Worm (Caenorhabditis elegans): ENCODE results near the gene Y57A10A.27.

DNA sequence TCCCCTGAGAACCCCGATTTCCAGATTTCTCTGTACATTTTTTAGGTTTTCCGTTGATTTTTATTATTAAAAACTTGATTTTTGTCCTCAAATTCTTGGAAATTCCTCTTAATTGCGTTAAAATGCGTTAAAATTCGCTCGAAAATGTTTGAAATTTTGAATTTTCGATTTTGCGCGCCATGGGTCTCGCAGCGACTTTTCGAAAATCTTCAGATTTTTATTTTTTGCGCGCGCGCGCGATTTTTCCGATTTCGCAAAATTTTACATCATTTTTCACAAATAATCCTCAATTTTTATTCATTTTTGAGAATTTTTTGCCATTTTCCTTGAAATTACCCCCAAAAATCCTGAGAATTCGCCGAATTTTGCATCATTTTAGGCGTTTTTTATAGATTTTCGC is 9.2 kb upstream of the Y57A10A.27 start:
- TF ChIP-seq pax-1 (tag; optimal IDR thresholded peaks at IDR 0.05) (no peak), unc-86 (tag; optimal IDR thresholded peaks at IDR 0.05) (no peak), pqm-1 (tag; optimal IDR thresholded peaks at IDR 0.05) (no peak), rnt-1 (tag; optimal IDR thresholded peaks at IDR 0.05) (no peak)
